Worm (Caenorhabditis elegans) whole organism, L3 larva: ENCODE data around the gene hst-3.1.

Experiments
- ama-1 ChIP-seq: fragments of 150-350 bp; optimal IDR thresholded peaks from 2 replicates; lab custom pipeline; 2018
- ceh-16 ChIP-seq: sonication (generic microtip); optimal IDR thresholded peaks from 2 replicates; lab custom pipeline; 2017; ENCODE audit warnings: missing biosample characterization, missing genetic modification characterization
- daf-12 ChIP-seq: fragments of 150-350 bp; optimal IDR thresholded peaks from 2 replicates; lab custom pipeline; 2014; ENCODE audit warnings: missing biosample characterization, missing genetic modification reagents, missing genetic modification characterization
- lsy-12 ChIP-seq: sonication (generic microtip); optimal IDR thresholded peaks from 2 replicates; lab custom pipeline; 2016; ENCODE audit warnings: mild to moderate bottlenecking, missing genetic modification characterization, missing compliant biosample characterization
- nfya-1 ChIP-seq: sonication (generic microtip); optimal IDR thresholded peaks from 2 replicates; lab custom pipeline; 2017; ENCODE audit warnings: missing genetic modification characterization, mild to moderate bottlenecking, missing compliant biosample characterization, antibody characterized with exemption, moderate library complexity; ENCODE audit not compliant: insufficient read depth
- nhr-11 ChIP-seq: fragments of 150-350 bp; optimal IDR thresholded peaks from 2 replicates; lab custom pipeline; 2014; ENCODE audit warnings: missing biosample characterization, missing genetic modification characterization
- nhr-23 ChIP-seq: fragments of 150-350 bp; optimal IDR thresholded peaks from 2 replicates; lab custom pipeline; 2014; ENCODE audit warnings: missing biosample characterization, missing genetic modification reagents, missing genetic modification characterization
- nhr-237 ChIP-seq: fragments of 150-350 bp; optimal IDR thresholded peaks from 2 replicates; lab custom pipeline; 2014; ENCODE audit warnings: missing biosample characterization, missing genetic modification characterization
- nhr-67 ChIP-seq: fragments of 150-350 bp; optimal IDR thresholded peaks from 2 replicates; lab custom pipeline; 2014; ENCODE audit warnings: missing biosample characterization, missing genetic modification characterization
- nhr-77 ChIP-seq: fragments of 150-350 bp; optimal IDR thresholded peaks from 2 replicates; lab custom pipeline; 2014; ENCODE audit warnings: missing biosample characterization, missing genetic modification characterization
- pqm-1 ChIP-seq: fragments of 150-350 bp; optimal IDR thresholded peaks from 2 replicates; lab custom pipeline; 2017; ENCODE audit warnings: missing biosample characterization, missing genetic modification characterization, inconsistent platforms
- snpc-4 ChIP-seq: fragments of 150-350 bp; optimal IDR thresholded peaks from 2 replicates; lab custom pipeline; 2014; ENCODE audit warnings: missing biosample characterization, missing genetic modification characterization
- tbx-2 ChIP-seq: sonication (generic microtip); optimal IDR thresholded peaks from 2 replicates; lab custom pipeline; 2016; ENCODE audit warnings: mild to moderate bottlenecking, missing genetic modification characterization, missing compliant biosample characterization

ce11 chrII:6132595-6132994, 36.5 kb downstream of the hst-3.1 start, which contains the start of gene abts-3:
- TF ChIP-seq nhr-77 (no peak), nhr-11 (tag; lab: Kevin White, UChicago) (no peak), nhr-67 (tag; lab: Kevin White, UChicago) (no peak), tbx-2 (tag; lab: Kevin White, UChicago) (no peak), snpc-4 (no peak), nhr-237 (tag; lab: Kevin White, UChicago) (no peak), ama-1 (lab: Kevin White, UChicago) (no peak), lsy-12 (tag; lab: Kevin White, UChicago) (no peak), daf-12 (tag; lab: Kevin White, UChicago) (no peak), ceh-16 (tag; lab: Kevin White, UChicago) (no peak), pqm-1 (tag; lab: Kevin White, UChicago) (no peak), nfya-1 (tag; lab: Kevin White, UChicago) (no peak), nhr-23 (tag; lab: Kevin White, UChicago) (no peak)
